Comparison of ENCODE assay signal across 1 fruit fly cellular context in genomic region chr2L:277122-277671, dm6.
TF ChIP-seq lines count a peak whose summit lies in the region.

Gene smo, plus strand, starts transcription at chr2L:277582.

TF ChIP-seq in whole organism, embryonic, 481 proteins besides CTCF, POLR2A, EP300 and RAD21 (continued from another document):
- TF ChIP-seq disco-r (GFP tag; optimal IDR thresholded peaks at IDR 0.05; lab: Kevin White, UChicago): peak; percentile 34
- peak; percentile 39 for TF ChIP-seq CoRest (tag; optimal IDR thresholded peaks at IDR 0.05; lab: Kevin White, UChicago)
- TF ChIP-seq lilli (GFP tag; optimal IDR thresholded peaks at IDR 0.05; lab: Kevin White, UChicago): peak; percentile 60
- no peak for TF ChIP-seq CG18262 (tag; optimal IDR thresholded peaks at IDR 0.05; lab: Kevin White, UChicago)
- peak; percentile 84 for TF ChIP-seq D (optimal IDR thresholded peaks at IDR 0.05; lab: Kevin White, UChicago)
- TF ChIP-seq D (GFP tag; optimal IDR thresholded peaks at IDR 0.05; lab: Kevin White, UChicago): no peak
- peak; percentile 29 for TF ChIP-seq CG15601 (tag; optimal IDR thresholded peaks at IDR 0.05; lab: Kevin White, UChicago)
- TF ChIP-seq bab2 (GFP tag; optimal IDR thresholded peaks at IDR 0.05; lab: Kevin White, UChicago): peak; percentile 30
- TF ChIP-seq gfzf (GFP tag; optimal IDR thresholded peaks at IDR 0.05; lab: Kevin White, UChicago): peak; percentile 95
- peak; percentile 57 for TF ChIP-seq CG3995 (GFP tag; optimal IDR thresholded peaks at IDR 0.05; lab: Kevin White, UChicago)
- TF ChIP-seq sug (tag; optimal IDR thresholded peaks at IDR 0.05; lab: Kevin White, UChicago): peak; percentile 35
- TF ChIP-seq dm (GFP tag; optimal IDR thresholded peaks at IDR 0.05; lab: Kevin White, UChicago): peak; percentile 83
- peak; percentile 83; the same call in 3 of the 4 replicates for TF ChIP-seq chinmo (GFP tag; IDR thresholded peaks at IDR 0.05; lab: Robert Waterston, UW; ENCODE audit: partially characterized antibody)
- peak; percentile 56 for TF ChIP-seq Xbp1 (GFP tag; optimal IDR thresholded peaks at IDR 0.05; lab: Kevin White, UChicago)
- TF ChIP-seq pnt (GFP tag; optimal IDR thresholded peaks at IDR 0.05; lab: Kevin White, UChicago): peak; percentile 22
- no peak for TF ChIP-seq Sry-β (GFP tag; optimal IDR thresholded peaks at IDR 0.05; lab: Kevin White, UChicago)
- peak; percentile 3 for TF ChIP-seq vfl (GFP tag; optimal IDR thresholded peaks at IDR 0.05; lab: Kevin White, UChicago)
- TF ChIP-seq CG2199 (GFP tag; IDR thresholded peaks at IDR 0.05; lab: Robert Waterston, UW): no peak
- TF ChIP-seq Ets65A (GFP tag; lab: Kevin White, UChicago): peak; percentile 90
- TF ChIP-seq GATAe (GFP tag; conservative IDR thresholded peaks at IDR 0.05; lab: Robert Waterston, UW): no peak
- peak; percentile 96 for TF ChIP-seq CG9797 (GFP tag; optimal IDR thresholded peaks at IDR 0.05; lab: Kevin White, UChicago)
- peak; percentile 29 for TF ChIP-seq CG9876 (GFP tag; optimal IDR thresholded peaks at IDR 0.05; lab: Kevin White, UChicago)
- TF ChIP-seq CG13624 (GFP tag; optimal IDR thresholded peaks at IDR 0.05; lab: Kevin White, UChicago): peak; percentile 24
- peak; percentile 81 for TF ChIP-seq hkb (optimal IDR thresholded peaks at IDR 0.05; lab: Kevin White, UChicago)
- no peak for TF ChIP-seq hkb (GFP tag; IDR thresholded peaks at IDR 0.05; lab: Robert Waterston, UW)
- TF ChIP-seq HmgZ (tag; optimal IDR thresholded peaks at IDR 0.05; lab: Kevin White, UChicago): peak; percentile 70
- TF ChIP-seq Abd-B (GFP tag; optimal IDR thresholded peaks at IDR 0.05; lab: Kevin White, UChicago): peak; percentile 80
- peak; percentile 96 for TF ChIP-seq pzg (GFP tag; optimal IDR thresholded peaks at IDR 0.05; lab: Kevin White, UChicago)
- peak; percentile 81 for TF ChIP-seq trem (tag; optimal IDR thresholded peaks at IDR 0.05; lab: Kevin White, UChicago)
- TF ChIP-seq Opbp (GFP tag; IDR thresholded peaks at IDR 0.05; lab: Robert Waterston, UW; ENCODE audit: partially characterized antibody): peak; percentile 81
- TF ChIP-seq CG2712 (tag; optimal IDR thresholded peaks at IDR 0.05; lab: Kevin White, UChicago): peak; percentile 49
- peak; percentile 44; the same call in 1 of the 2 replicates for TF ChIP-seq slbo (GFP tag; IDR thresholded peaks at IDR 0.05; lab: Robert Waterston, UW)
- no peak for TF ChIP-seq Lpt (GFP tag; optimal IDR thresholded peaks at IDR 0.05; lab: Kevin White, UChicago)
- TF ChIP-seq sisA (GFP tag; IDR thresholded peaks at IDR 0.05; lab: Robert Waterston, UW): peak; percentile 44; the same call in 1 of the 2 replicates
- peak; percentile 86 for TF ChIP-seq Dll (GFP tag; IDR thresholded peaks at IDR 0.05; lab: Robert Waterston, UW; ENCODE audit: partially characterized antibody)
- TF ChIP-seq mam (GFP tag; optimal IDR thresholded peaks at IDR 0.05; lab: Kevin White, UChicago): peak; percentile 22
- TF ChIP-seq CG17186 (GFP tag; optimal IDR thresholded peaks at IDR 0.05; lab: Kevin White, UChicago): peak; percentile 96
- TF ChIP-seq CG12942 (GFP tag; optimal IDR thresholded peaks at IDR 0.05; lab: Kevin White, UChicago): peak; percentile 27
- TF ChIP-seq Dref (GFP tag; IDR thresholded peaks at IDR 0.05; lab: Robert Waterston, UW): peak; percentile 92
- TF ChIP-seq MBD-R2 (GFP tag; IDR thresholded peaks at IDR 0.05; lab: Robert Waterston, UW): peak; percentile 79
- TF ChIP-seq phol (tag; optimal IDR thresholded peaks at IDR 0.05; lab: Kevin White, UChicago): peak; percentile 64
- no peak for TF ChIP-seq CG31365 (tag; optimal IDR thresholded peaks at IDR 0.05; lab: Kevin White, UChicago)
- TF ChIP-seq lmd (GFP tag; IDR thresholded peaks at IDR 0.05; lab: Robert Waterston, UW): no peak
- TF ChIP-seq PHDP (tag; optimal IDR thresholded peaks at IDR 0.05; lab: Kevin White, UChicago): peak; percentile 32
- peak; percentile 5 for TF ChIP-seq ERR (GFP tag; optimal IDR thresholded peaks at IDR 0.05; lab: Kevin White, UChicago)
- peak; percentile 67 for TF ChIP-seq Dp (GFP tag; optimal IDR thresholded peaks at IDR 0.05; lab: Kevin White, UChicago)
- 0 out of 2 replicates have a peak, but pooled peaks have one; percentile 14 for TF ChIP-seq cas (GFP tag; IDR thresholded peaks at IDR 0.05; lab: Robert Waterston, UW)
- peak; percentile 56 for TF ChIP-seq row (GFP tag; IDR thresholded peaks at IDR 0.05; lab: Robert Waterston, UW)
- TF ChIP-seq CG13775 (GFP tag; optimal IDR thresholded peaks at IDR 0.05; lab: Kevin White, UChicago): peak; percentile 32
- peak; percentile 32; the same call in 1 of the 2 replicates for TF ChIP-seq NFAT (GFP tag; IDR thresholded peaks at IDR 0.05; lab: Robert Waterston, UW)
- no peak for TF ChIP-seq CG3407 (GFP tag; optimal IDR thresholded peaks at IDR 0.05; lab: Kevin White, UChicago)
- TF ChIP-seq Lhr (GFP tag; optimal IDR thresholded peaks at IDR 0.05; lab: Kevin White, UChicago): peak; percentile 65
- peak; percentile 89 for TF ChIP-seq CG16813 (GFP tag; IDR thresholded peaks at IDR 0.05; lab: Robert Waterston, UW; ENCODE audit: partially characterized antibody)
- TF ChIP-seq CG18764 (GFP tag; optimal IDR thresholded peaks at IDR 0.05; lab: Kevin White, UChicago): peak; percentile 50
- peak; percentile 55; the same call in 1 of the 2 replicates for TF ChIP-seq nerfin-2 (GFP tag; IDR thresholded peaks at IDR 0.05; lab: Robert Waterston, UW; ENCODE audit: partially characterized antibody)
- TF ChIP-seq E2f2 (GFP tag; IDR thresholded peaks at IDR 0.05; lab: Robert Waterston, UW): peak; percentile 55
- TF ChIP-seq CG7839 (tag; optimal IDR thresholded peaks at IDR 0.05; lab: Kevin White, UChicago): no peak
- peak; percentile 29 to 48 for TF ChIP-seq chif (GFP tag; optimal IDR thresholded peaks at IDR 0.05; lab: Kevin White, UChicago)
- TF ChIP-seq tin (GFP tag; optimal IDR thresholded peaks at IDR 0.05; lab: Kevin White, UChicago): peak; percentile 29
- peak; percentile 87 for TF ChIP-seq unc-4 (GFP tag; IDR thresholded peaks at IDR 0.05; lab: Robert Waterston, UW; ENCODE audit: partially characterized antibody)
- TF ChIP-seq E2f1 (GFP tag; IDR thresholded peaks at IDR 0.05; lab: Robert Waterston, UW): no peak
- peak; percentile 56 for TF ChIP-seq NC2β (GFP tag; optimal IDR thresholded peaks at IDR 0.05; lab: Kevin White, UChicago)
- no peak for TF ChIP-seq z (GFP tag; IDR thresholded peaks at IDR 0.05; lab: Robert Waterston, UW)
- TF ChIP-seq HLH4C (GFP tag; IDR thresholded peaks at IDR 0.05; lab: Robert Waterston, UW; ENCODE audit: partially characterized antibody): peak; percentile 86
- TF ChIP-seq CG6791 (GFP tag; IDR thresholded peaks at IDR 0.05; lab: Robert Waterston, UW; ENCODE audit: partially characterized antibody): peak; percentile 81; the same call in 2 of the 3 replicates
- TF ChIP-seq maf-S (GFP tag; optimal IDR thresholded peaks at IDR 0.05; lab: Kevin White, UChicago): peak; percentile 29
- no peak for TF ChIP-seq Fer1 (GFP tag; optimal IDR thresholded peaks at IDR 0.05; lab: Kevin White, UChicago)
- TF ChIP-seq CG8944 (GFP tag; optimal IDR thresholded peaks at IDR 0.05; lab: Kevin White, UChicago): peak; percentile 54
- peak; percentile 92 for TF ChIP-seq scrt (GFP tag; optimal IDR thresholded peaks at IDR 0.05; lab: Kevin White, UChicago)
- peak; percentile 89 for TF ChIP-seq Med (GFP tag; lab: Kevin White, UChicago)
- peak; percentile 29 for TF ChIP-seq Mes4 (GFP tag; optimal IDR thresholded peaks at IDR 0.05; lab: Kevin White, UChicago)
- peak; percentile 47 for TF ChIP-seq CG9727 (GFP tag; optimal IDR thresholded peaks at IDR 0.05; lab: Kevin White, UChicago)
- TF ChIP-seq Ptx1 (GFP tag; IDR thresholded peaks at IDR 0.05; lab: Robert Waterston, UW): peak; percentile 24; the same call in 1 of the 2 replicates
- TF ChIP-seq hbn (GFP tag; IDR thresholded peaks at IDR 0.05; lab: Robert Waterston, UW; ENCODE audit: partially characterized antibody): peak; percentile 79
- TF ChIP-seq zf30C (GFP tag; optimal IDR thresholded peaks at IDR 0.05; lab: Kevin White, UChicago): no peak
- peak; percentile 32 for TF ChIP-seq gro (GFP tag; optimal IDR thresholded peaks at IDR 0.05; lab: Kevin White, UChicago)
- TF ChIP-seq Hmr (GFP tag; optimal IDR thresholded peaks at IDR 0.05; lab: Kevin White, UChicago): peak; percentile 60
- TF ChIP-seq CG8290 (GFP tag; optimal IDR thresholded peaks at IDR 0.05; lab: Kevin White, UChicago): peak; percentile 16
- TF ChIP-seq CG8290 (tag; optimal IDR thresholded peaks at IDR 0.05; lab: Kevin White, UChicago): no peak
- peak; percentile 89 for TF ChIP-seq CG42726 (GFP tag; IDR thresholded peaks at IDR 0.05; lab: Robert Waterston, UW; ENCODE audit: partially characterized antibody)
- peak; percentile 57; the same call in 1 of the 3 replicates for TF ChIP-seq zen2 (GFP tag; IDR thresholded peaks at IDR 0.05; lab: Robert Waterston, UW; ENCODE audit: partially characterized antibody)
- TF ChIP-seq esg (GFP tag; conservative IDR thresholded peaks at IDR 0.05; lab: Robert Waterston, UW): no peak
- peak; percentile 10 for TF ChIP-seq CG1602 (GFP tag; optimal IDR thresholded peaks at IDR 0.05; lab: Kevin White, UChicago)
- TF ChIP-seq CG3847 (GFP tag; IDR thresholded peaks at IDR 0.05; lab: Robert Waterston, UW): peak; percentile 62
- no peak for TF ChIP-seq exex (tag; optimal IDR thresholded peaks at IDR 0.05; lab: Kevin White, UChicago)
- peak; percentile 33 for TF ChIP-seq Hr3 (GFP tag; optimal IDR thresholded peaks at IDR 0.05; lab: Kevin White, UChicago)
- peak; percentile 16 for TF ChIP-seq luna (GFP tag; optimal IDR thresholded peaks at IDR 0.05; lab: Kevin White, UChicago)
- TF ChIP-seq CG33213 (GFP tag; optimal IDR thresholded peaks at IDR 0.05; lab: Kevin White, UChicago): peak; percentile 53
- peak; percentile 53; the same call in 1 of the 2 replicates for TF ChIP-seq tna (GFP tag; IDR thresholded peaks at IDR 0.05; lab: Robert Waterston, UW; ENCODE audit: partially characterized antibody)
- TF ChIP-seq gcm2 (GFP tag; optimal IDR thresholded peaks at IDR 0.05; lab: Kevin White, UChicago): no peak
- peak; percentile 84 for TF ChIP-seq CG14710 (tag; optimal IDR thresholded peaks at IDR 0.05; lab: Kevin White, UChicago)
- TF ChIP-seq CG9437 (GFP tag; optimal IDR thresholded peaks at IDR 0.05; lab: Kevin White, UChicago): peak; percentile 36
- TF ChIP-seq BEAF-32 (GFP tag; optimal IDR thresholded peaks at IDR 0.05; lab: Kevin White, UChicago): peak; percentile 97
- TF ChIP-seq CG17829 (tag; optimal IDR thresholded peaks at IDR 0.05; lab: Kevin White, UChicago): peak; percentile 51
- peak; percentile 36 for TF ChIP-seq CG1647 (GFP tag; optimal IDR thresholded peaks at IDR 0.05; lab: Kevin White, UChicago)
